Fruit fly (Drosophila melanogaster) whole organism, wandering third instar larva: Measurements from ENCODE around the gene CG33127.
A peak's percentile ranks its signal among the peaks of the same experiment; 100 is the strongest.

Experiments used
- Abd-B ChIP-seq: fragments of >200 bp; optimal IDR thresholded peaks from 2 replicates; lab custom pipeline; 2017; ENCODE audit warnings: missing biosample characterization, missing genetic modification characterization
- CrebA ChIP-seq: fragments of 200-800 bp; sonication (Bioruptor generic); optimal IDR thresholded peaks from 2 replicates; lab custom pipeline; 2016; ENCODE audit warnings: missing biosample characterization, mild to moderate bottlenecking, missing genetic modification characterization, borderline replicate concordance
- Dif ChIP-seq: fragments of 200-275, 200-300 bp; sonication (Bioruptor generic); optimal IDR thresholded peaks from 2 replicates; lab custom pipeline; 2018; ENCODE audit warnings: missing biosample characterization, missing genetic modification characterization; ENCODE audit not compliant: partially characterized antibody
- GATAd ChIP-seq: sonication (Bioruptor generic); optimal IDR thresholded peaks from 2 replicates; lab custom pipeline; 2016; ENCODE audit warnings: missing biosample characterization, missing genetic modification characterization
- Myc ChIP-seq: fragments of >200 bp; optimal IDR thresholded peaks from 2 replicates; lab custom pipeline; 2017
- N ChIP-seq: fragments of >200 bp; optimal IDR thresholded peaks from 2 replicates; lab custom pipeline; 2018; ENCODE audit warnings: missing biosample characterization, missing external identifiers, missing genetic modification characterization
- Rel ChIP-seq, 2 experiments: fragments of 200-800 bp; sonication (Bioruptor generic) in 1 of 2; optimal IDR thresholded peaks; 2 replicates in 1 of 2; 3 replicates in 1 of 2; lab custom pipeline; 2016 to 2019; ENCODE audit warnings: mild to moderate bottlenecking in 2 of 2, missing biosample characterization in 2 of 2, missing genetic modification characterization in 2 of 2, moderate library complexity in 1 of 2
- Sp1 ChIP-seq: fragments of 200-800 bp; sonication (Bioruptor generic); optimal IDR thresholded peaks from 3 replicates; lab custom pipeline; 2019; ENCODE audit warnings: missing biosample characterization, mild to moderate bottlenecking, missing genetic modification characterization, moderate library complexity
- brk ChIP-seq: fragments of 200-800 bp; sonication (Bioruptor generic); optimal IDR thresholded peaks from 2 replicates; lab custom pipeline; 2016; ENCODE audit warnings: missing biosample characterization, mild to moderate bottlenecking, missing genetic modification characterization
- ey ChIP-seq: fragments of 200-800 bp; sonication (Bioruptor generic); optimal IDR thresholded peaks from 2 replicates; lab custom pipeline; 2016; ENCODE audit warnings: missing biosample characterization, missing genetic modification characterization
- lola ChIP-seq: fragments of >200 bp; optimal IDR thresholded peaks from 2 replicates; lab custom pipeline; 2017; ENCODE audit warnings: missing biosample characterization, missing genetic modification characterization
- psq ChIP-seq: fragments of 200-800 bp; sonication (Bioruptor generic); optimal IDR thresholded peaks from 3 replicates; lab custom pipeline; 2017; ENCODE audit warnings: missing biosample characterization, mild to moderate bottlenecking, missing genetic modification characterization, moderate library complexity
- rgr ChIP-seq: fragments of 200-800 bp; sonication (Bioruptor generic); optimal IDR thresholded peaks from 3 replicates; lab custom pipeline; 2016; ENCODE audit warnings: missing biosample characterization, mild to moderate bottlenecking, missing genetic modification characterization

dm6 chr2L:368398-369008 is 46.6 kb downstream of the CG33127 start:
- no peak for TF ChIP-seq Myc (lab: Kevin White, UChicago)
- no peak for TF ChIP-seq CrebA (GFP tag; lab: Kevin White, UChicago)
- TF ChIP-seq lola (GFP tag; lab: Kevin White, UChicago), result no peak
- no peak for TF ChIP-seq rgr (GFP tag; lab: Kevin White, UChicago)
- TF ChIP-seq brk (GFP tag; lab: Kevin White, UChicago), result no peak
- no peak for TF ChIP-seq Dif (GFP tag; lab: Kevin White, UChicago)
- no peak for TF ChIP-seq GATAd (GFP tag; lab: Kevin White, UChicago)
- no peak for TF ChIP-seq Rel (GFP tag; optimal IDR thresholded peaks at IDR 0.05; lab: Kevin White, UChicago)
- no peak for TF ChIP-seq Rel (tag; optimal IDR thresholded peaks at IDR 0.05; lab: Kevin White, UChicago)
- peak; percentile 5 for TF ChIP-seq psq (GFP tag; lab: Kevin White, UChicago)
- TF ChIP-seq Abd-B (GFP tag; lab: Kevin White, UChicago), result no peak
- no peak for TF ChIP-seq Sp1 (GFP tag; lab: Kevin White, UChicago)
- no peak for TF ChIP-seq N (GFP tag; lab: Kevin White, UChicago)
- TF ChIP-seq ey (GFP tag; lab: Kevin White, UChicago), result no peak
